Fruit fly (Drosophila melanogaster): ENCODE measurements around the gene CG7990.

Gene CG7990

DNA sequence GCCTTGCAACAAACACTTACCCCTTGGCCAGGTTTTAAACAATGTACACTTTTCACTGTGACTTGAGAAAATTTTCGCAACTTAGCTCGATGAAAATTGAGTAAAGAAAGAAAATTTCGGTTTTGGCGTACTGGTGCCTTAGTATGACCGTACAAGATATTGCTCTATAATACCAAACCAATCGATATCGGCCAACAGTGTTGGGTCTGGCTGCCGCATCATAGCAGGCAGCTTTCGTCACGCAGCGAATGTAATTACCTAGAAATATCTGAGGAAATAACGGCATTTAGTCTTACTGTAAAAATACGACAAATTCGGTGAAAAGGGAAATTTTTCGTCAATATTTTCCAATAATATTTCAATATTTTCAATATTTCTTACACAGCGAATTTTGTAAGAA lies 6.2 kb upstream of the CG7990 start, which contains the start of gene Ulp1 (continued):
- TF ChIP-seq Asciz (GFP tag; optimal IDR thresholded peaks at IDR 0.05): no peak
- peak; percentile 13 for TF ChIP-seq Xbp1 (GFP tag; optimal IDR thresholded peaks at IDR 0.05)
- TF ChIP-seq sisA (GFP tag; IDR thresholded peaks at IDR 0.05): no peak
- peak; percentile 80 for TF ChIP-seq Ets97D (GFP tag; optimal IDR thresholded peaks at IDR 0.05)
- no peak for TF ChIP-seq NK7.1 (GFP tag; optimal IDR thresholded peaks at IDR 0.05)
- TF ChIP-seq tx (GFP tag; optimal IDR thresholded peaks at IDR 0.05): no peak
- TF ChIP-seq CG34422 (GFP tag; IDR thresholded peaks at IDR 0.05): 0 out of 3 replicates have a peak, but pooled peaks have one; percentile 6
- peak; percentile 12 for TF ChIP-seq CG3163 (GFP tag; optimal IDR thresholded peaks at IDR 0.05)
- no peak for TF ChIP-seq Stat92E (GFP tag; optimal IDR thresholded peaks at IDR 0.05)
- peak; percentile 32 for TF ChIP-seq jumu (GFP tag; optimal IDR thresholded peaks at IDR 0.05)
- no peak for TF ChIP-seq gsb-n (tag; optimal IDR thresholded peaks at IDR 0.05)
- peak; percentile 57 for TF ChIP-seq CG17829 (tag; optimal IDR thresholded peaks at IDR 0.05)
- no peak for TF ChIP-seq CG16863 (GFP tag; optimal IDR thresholded peaks at IDR 0.05)
- no peak for TF ChIP-seq kni (GFP tag; optimal IDR thresholded peaks at IDR 0.05)
- no peak for TF ChIP-seq CG5953 (GFP tag; IDR thresholded peaks at IDR 0.05)
- no peak for TF ChIP-seq CG15479 (GFP tag; optimal IDR thresholded peaks at IDR 0.05)
- TF ChIP-seq CG2202 (tag; optimal IDR thresholded peaks at IDR 0.05): no peak
- no peak for TF ChIP-seq CG7786 (GFP tag; optimal IDR thresholded peaks at IDR 0.05)
- TF ChIP-seq CG16813 (GFP tag; IDR thresholded peaks at IDR 0.05; ENCODE audit: partially characterized antibody): peak; percentile 30; the same call in 1 of the 3 replicates
- TF ChIP-seq Nf-YB (GFP tag; optimal IDR thresholded peaks at IDR 0.05): no peak
- peak; percentile 4 for TF ChIP-seq CG9876 (GFP tag; optimal IDR thresholded peaks at IDR 0.05)
- TF ChIP-seq BEAF-32 (GFP tag; optimal IDR thresholded peaks at IDR 0.05): peak; percentile 64
- TF ChIP-seq CG13287 (GFP tag; IDR thresholded peaks at IDR 0.05; ENCODE audit: partially characterized antibody): peak; percentile 57
- TF ChIP-seq CG11456 (GFP tag; IDR thresholded peaks at IDR 0.05): 0 out of 3 replicates have a peak, but pooled peaks have one; percentile 59
- no peak for TF ChIP-seq Hr78 (GFP tag; optimal IDR thresholded peaks at IDR 0.05)
- TF ChIP-seq HLH4C (GFP tag; IDR thresholded peaks at IDR 0.05; ENCODE audit: partially characterized antibody): 0 out of 3 replicates have a peak, but pooled peaks have one; percentile 25

DNA sequence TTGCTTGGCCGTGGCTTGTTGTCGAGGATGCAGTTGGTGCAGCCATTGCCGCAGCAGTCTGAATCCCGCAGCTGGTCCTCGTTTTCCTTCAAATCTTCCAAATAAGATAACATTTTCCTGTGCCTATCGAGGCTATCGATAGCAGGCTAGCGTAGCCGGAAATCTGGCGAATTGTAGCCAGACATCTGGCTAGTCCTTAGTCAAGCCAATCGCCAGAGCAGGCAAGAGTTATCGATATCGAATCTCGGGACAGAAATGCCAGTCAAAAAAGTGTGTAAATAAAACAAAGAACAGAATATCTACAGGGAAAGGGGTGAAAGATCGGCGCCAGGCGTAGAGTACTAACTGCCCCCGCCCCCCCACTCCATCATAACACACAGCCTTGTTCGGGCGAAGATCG lies 8.4 kb downstream of the CG7990 start, which contains the start of the genes CG7914 and CG14194:
CG7914 (minus strand) TSS at position 113 of the 400 bp plus-strand sequence.
CG14194 (plus strand) TSS at position 220 of the 400 bp plus-strand sequence.
- peak; percentile 16; the same call in 1 of the 3 replicates for TF ChIP-seq CG34422 (GFP tag; IDR thresholded peaks at IDR 0.05)
- TF ChIP-seq YL-1 (GFP tag; optimal IDR thresholded peaks at IDR 0.05): peak; percentile 43
- TF ChIP-seq Lpt (GFP tag; optimal IDR thresholded peaks at IDR 0.05): no peak
- TF ChIP-seq CG6791 (GFP tag; IDR thresholded peaks at IDR 0.05; ENCODE audit: partially characterized antibody): peak; percentile 91
- TF ChIP-seq CG1233 (GFP tag; optimal IDR thresholded peaks at IDR 0.05): no peak
- peak; percentile 15 for TF ChIP-seq CG9797 (GFP tag; optimal IDR thresholded peaks at IDR 0.05)
- peak; percentile 22 for TF ChIP-seq phol (tag; optimal IDR thresholded peaks at IDR 0.05)
- TF ChIP-seq CG14860 (GFP tag; IDR thresholded peaks at IDR 0.05; ENCODE audit: partially characterized antibody): peak; percentile 86
- TF ChIP-seq jing (GFP tag; optimal IDR thresholded peaks at IDR 0.05): no peak
- peak; percentile 67 for TF ChIP-seq CG2116 (GFP tag; optimal IDR thresholded peaks at IDR 0.05)
- TF ChIP-seq mld (GFP tag; IDR thresholded peaks at IDR 0.05; ENCODE audit: partially characterized antibody): peak; percentile 80
- TF ChIP-seq MTF-1 (GFP tag; optimal IDR thresholded peaks at IDR 0.05; ENCODE audit: borderline replicate concordance): no peak
- peak; percentile 63 for TF ChIP-seq CG4617 (GFP tag; optimal IDR thresholded peaks at IDR 0.05; ENCODE audit: borderline replicate concordance)
- TF ChIP-seq CG7963 (GFP tag; IDR thresholded peaks at IDR 0.05; ENCODE audit: partially characterized antibody): peak; percentile 84
- 0 out of 2 replicates have a peak, but pooled peaks have one; percentile 32 for TF ChIP-seq sob (GFP tag; IDR thresholded peaks at IDR 0.05)
- TF ChIP-seq row (GFP tag; IDR thresholded peaks at IDR 0.05): peak; percentile 62
- peak; percentile 89 for TF ChIP-seq bbx (GFP tag; IDR thresholded peaks at IDR 0.05; ENCODE audit: partially characterized antibody)
- TF ChIP-seq CG16813 (GFP tag; IDR thresholded peaks at IDR 0.05; ENCODE audit: partially characterized antibody): peak; percentile 82
- peak; percentile 69 for TF ChIP-seq pzg (GFP tag; optimal IDR thresholded peaks at IDR 0.05)
- peak in 1 of 2 experiments; percentile 51 for TF ChIP-seq crp (GFP tag; optimal IDR thresholded peaks at IDR 0.05)
- no peak for TF ChIP-seq da (GFP tag; optimal IDR thresholded peaks at IDR 0.05)
- no peak for TF ChIP-seq CG2889 (GFP tag; IDR thresholded peaks at IDR 0.05)
- TF ChIP-seq knrl (GFP tag; IDR thresholded peaks at IDR 0.05; ENCODE audit: partially characterized antibody): peak; percentile 61; the same call in 2 of the 3 replicates
- TF ChIP-seq CG34376 (GFP tag; optimal IDR thresholded peaks at IDR 0.05): peak; percentile 2

All from whole organism, embryonic.